Worm (Caenorhabditis elegans) whole organism, L3 larva: ENCODE measurements around the gene H42K12.3.
A peak's percentile ranks its signal among the peaks of the same experiment; 100 is the strongest.

Experiments used
- ZK546.5 ChIP-seq: sonication (generic microtip); optimal IDR thresholded peaks from 2 replicates; lab custom pipeline; 2017; ENCODE audit warnings: missing biosample characterization, missing genetic modification characterization
- aly-2 ChIP-seq: fragments of 150-350 bp; optimal IDR thresholded peaks from 2 replicates; lab custom pipeline; 2014; ENCODE audit warnings: missing biosample characterization, missing genetic modification characterization
- ceh-28 ChIP-seq: fragments of 150-350 bp; optimal IDR thresholded peaks from 2 replicates; lab custom pipeline; 2014; ENCODE audit warnings: missing biosample characterization, missing genetic modification reagents, missing genetic modification characterization
- daf-12 ChIP-seq: fragments of 150-350 bp; optimal IDR thresholded peaks from 2 replicates; lab custom pipeline; 2014; ENCODE audit warnings: missing biosample characterization, missing genetic modification reagents, missing genetic modification characterization
- egl-5 ChIP-seq: fragments of 150-350 bp; optimal IDR thresholded peaks from 2 replicates; lab custom pipeline; 2017; ENCODE audit warnings: missing biosample characterization, missing genetic modification reagents, missing genetic modification characterization, inconsistent platforms
- elt-1 ChIP-seq: fragments of 150-350 bp; optimal IDR thresholded peaks from 2 replicates; lab custom pipeline; 2014; ENCODE audit warnings: missing biosample characterization, missing genetic modification characterization
- elt-2 ChIP-seq: sonication (generic microtip); optimal IDR thresholded peaks from 2 replicates; lab custom pipeline; 2016; ENCODE audit warnings: missing genetic modification reagents, mild to moderate bottlenecking, missing genetic modification characterization, missing compliant biosample characterization
- elt-3 ChIP-seq, 3 experiments: fragments of 150-350 bp in 1 of 3; sonication (generic microtip) in 2 of 3; optimal IDR thresholded peaks; 2 replicates in 2 of 3; 4 replicates in 1 of 3; lab custom pipeline; 2014 to 2017; ENCODE audit warnings: missing biosample characterization in 3 of 3, missing genetic modification characterization in 3 of 3
- eor-1 ChIP-seq, 2 experiments: fragments of 150-350 bp; optimal IDR thresholded peaks; 2 replicates each; lab custom pipeline; 2014 to 2018; ENCODE audit warnings: missing biosample characterization in 2 of 2, missing genetic modification characterization in 2 of 2
- fkh-2 ChIP-seq: fragments of 150-350 bp; optimal IDR thresholded peaks from 2 replicates; lab custom pipeline; 2014; ENCODE audit warnings: missing biosample characterization, missing genetic modification reagents, missing genetic modification characterization
- fos-1 ChIP-seq: fragments of 150-350 bp; optimal IDR thresholded peaks from 2 replicates; lab custom pipeline; 2014; ENCODE audit warnings: missing biosample characterization, missing genetic modification characterization
- jun-1 ChIP-seq: fragments of 150-350 bp; optimal IDR thresholded peaks from 2 replicates; lab custom pipeline; 2014; ENCODE audit warnings: missing biosample characterization, missing genetic modification reagents, missing genetic modification characterization
- lin-15B ChIP-seq: fragments of 150-350 bp; optimal IDR thresholded peaks from 2 replicates; lab custom pipeline; 2014; ENCODE audit warnings: missing biosample characterization, missing genetic modification characterization
- lsy-12 ChIP-seq: sonication (generic microtip); optimal IDR thresholded peaks from 2 replicates; lab custom pipeline; 2016; ENCODE audit warnings: mild to moderate bottlenecking, missing genetic modification characterization, missing compliant biosample characterization
- nhr-23 ChIP-seq: fragments of 150-350 bp; optimal IDR thresholded peaks from 2 replicates; lab custom pipeline; 2014; ENCODE audit warnings: missing biosample characterization, missing genetic modification reagents, missing genetic modification characterization
- nhr-28 ChIP-seq: fragments of 150-350 bp; optimal IDR thresholded peaks from 2 replicates; lab custom pipeline; 2014; ENCODE audit warnings: missing biosample characterization, missing genetic modification characterization
- nhr-43 ChIP-seq: sonication (generic microtip); optimal IDR thresholded peaks from 2 replicates; lab custom pipeline; 2016; ENCODE audit warnings: mild to moderate bottlenecking, missing genetic modification characterization, missing compliant biosample characterization; ENCODE audit not compliant: poor library complexity, severe bottlenecking
- nhr-67 ChIP-seq: fragments of 150-350 bp; optimal IDR thresholded peaks from 2 replicates; lab custom pipeline; 2014; ENCODE audit warnings: missing biosample characterization, missing genetic modification characterization
- nhr-77 ChIP-seq: fragments of 150-350 bp; optimal IDR thresholded peaks from 2 replicates; lab custom pipeline; 2014; ENCODE audit warnings: missing biosample characterization, missing genetic modification characterization
- pha-4 ChIP-seq: fragments of 150-350 bp; optimal IDR thresholded peaks from 2 replicates; lab custom pipeline; 2014; ENCODE audit warnings: missing biosample characterization, missing genetic modification reagents, missing genetic modification characterization
- pqm-1 ChIP-seq: fragments of 150-350 bp; optimal IDR thresholded peaks from 2 replicates; lab custom pipeline; 2017; ENCODE audit warnings: missing biosample characterization, missing genetic modification characterization, inconsistent platforms
- sea-2 ChIP-seq: fragments of 150-350 bp; sonication (generic microtip); optimal IDR thresholded peaks from 4 replicates; lab custom pipeline; 2014; ENCODE audit warnings: missing biosample characterization, missing genetic modification reagents, missing genetic modification characterization
- skn-1 ChIP-seq: fragments of 150-350 bp; optimal IDR thresholded peaks from 2 replicates; lab custom pipeline; 2014; ENCODE audit warnings: missing biosample characterization, missing genetic modification characterization
- snpc-4 ChIP-seq: fragments of 150-350 bp; optimal IDR thresholded peaks from 2 replicates; lab custom pipeline; 2014; ENCODE audit warnings: missing biosample characterization, missing genetic modification characterization
- tbx-2 ChIP-seq: sonication (generic microtip); optimal IDR thresholded peaks from 2 replicates; lab custom pipeline; 2016; ENCODE audit warnings: mild to moderate bottlenecking, missing genetic modification characterization, missing compliant biosample characterization
- unc-39 ChIP-seq: sonication (generic microtip); optimal IDR thresholded peaks from 4 replicates; lab custom pipeline; 2017; ENCODE audit warnings: missing biosample characterization, missing genetic modification characterization
- zag-1 ChIP-seq: fragments of 150-350 bp; optimal IDR thresholded peaks from 2 replicates; lab custom pipeline; 2014; ENCODE audit warnings: missing biosample characterization, missing genetic modification characterization
- ztf-11 ChIP-seq: fragments of 150-350 bp; optimal IDR thresholded peaks from 2 replicates; lab custom pipeline; 2014; ENCODE audit warnings: missing biosample characterization, missing genetic modification characterization
- ztf-4 ChIP-seq: fragments of 150-350 bp; optimal IDR thresholded peaks from 2 replicates; lab custom pipeline; 2014; ENCODE audit warnings: missing biosample characterization, missing genetic modification characterization

H42K12.3 gene

DNA sequence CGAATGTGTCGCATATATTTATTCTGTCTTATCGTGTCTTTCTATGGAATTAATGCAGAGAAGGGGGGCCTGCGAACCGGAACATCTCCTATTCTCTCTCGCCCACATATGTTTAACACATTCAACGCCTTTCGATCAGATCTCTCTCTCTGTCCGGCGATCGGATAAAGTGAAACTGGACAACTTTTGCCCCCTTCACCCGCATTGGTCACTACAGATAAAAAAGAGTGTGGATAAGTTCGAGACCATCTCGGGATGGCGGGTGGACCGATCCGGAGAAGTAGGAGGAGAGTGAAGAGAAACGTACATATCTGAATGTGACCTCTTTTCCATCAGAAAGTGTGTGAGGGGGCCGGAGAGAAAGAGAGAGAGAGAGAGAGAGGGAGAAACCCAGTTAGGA, at the start of gene H42K12.3:
Gene H42K12.3 (plus strand): TSS at position 308 of the 400 bp plus-strand sequence.
- TF ChIP-seq jun-1 (tag; lab: Kevin White, UChicago) (no peak), nhr-43 (tag; lab: Kevin White, UChicago) (peak; percentile 39), nhr-23 (tag; lab: Kevin White, UChicago) (peak; percentile 56)

DNA sequence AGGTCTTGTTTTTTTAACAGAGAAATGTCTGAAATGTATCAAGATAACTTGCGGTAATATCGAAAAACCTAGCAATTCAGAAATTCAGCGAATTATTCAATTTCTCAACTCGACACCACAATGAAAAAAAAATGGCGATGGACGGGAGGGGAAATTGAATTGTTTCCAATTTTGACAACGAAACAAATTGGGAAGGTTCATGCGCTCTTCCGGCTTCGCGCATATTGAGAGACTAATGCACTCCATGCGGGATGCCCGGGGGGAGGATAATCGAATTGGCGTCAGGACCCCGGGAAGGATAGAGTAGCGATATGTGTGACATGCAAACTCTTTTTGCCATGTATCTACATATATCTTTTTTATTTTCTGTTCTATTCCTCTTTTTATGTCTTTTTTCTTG, 45.9 kb upstream of the H42K12.3 start:
- TF ChIP-seq ceh-28 (tag; lab: Kevin White, UChicago) (no peak), eor-1 (tag; optimal IDR thresholded peaks at IDR 0.05; lab: Kevin White, UChicago) (no peak), elt-2 (tag; lab: Kevin White, UChicago) (no peak), skn-1 (tag; lab: Kevin White, UChicago) (no peak), unc-39 (no peak), ztf-11 (tag; lab: Kevin White, UChicago) (no peak)

DNA sequence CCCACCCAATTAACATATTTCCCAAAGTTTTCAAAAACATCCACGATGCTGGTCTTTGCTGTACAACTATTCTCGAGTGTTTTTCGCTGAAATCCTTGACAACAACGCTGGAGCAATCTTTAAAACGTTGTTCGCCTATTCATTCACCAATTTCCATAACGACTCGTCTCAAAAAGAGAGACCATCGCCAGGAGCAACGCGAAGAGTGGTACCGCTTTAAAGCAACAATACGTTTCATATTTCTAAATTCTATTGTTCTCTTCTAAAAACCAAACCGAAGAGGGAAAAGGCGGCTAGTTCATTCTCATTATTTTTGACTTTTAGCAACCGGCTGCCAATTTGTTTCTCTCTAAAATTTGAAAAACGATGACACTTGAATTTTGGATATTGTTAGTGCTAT, 40.6 kb upstream of the H42K12.3 start, which contains the start of gene C25G6.1:
Gene C25G6.1 (plus strand): TSS at position 301 of the 400 bp plus-strand sequence.
- no peak for TF ChIP-seq nhr-67 (tag; lab: Kevin White, UChicago)
- TF ChIP-seq daf-12 (tag; lab: Kevin White, UChicago), result no peak
- no peak for TF ChIP-seq nhr-28 (tag; lab: Kevin White, UChicago)
- no peak for TF ChIP-seq lin-15B (tag; lab: Kevin White, UChicago)
- no peak for TF ChIP-seq nhr-43 (tag; lab: Kevin White, UChicago)
- no peak for TF ChIP-seq pqm-1 (tag; lab: Kevin White, UChicago)
- TF ChIP-seq fos-1 (tag; lab: Kevin White, UChicago), result no peak
- no peak for TF ChIP-seq nhr-77 (tag; lab: Kevin White, UChicago)
- TF ChIP-seq elt-1 (tag; lab: Kevin White, UChicago), result no peak
- no peak for TF ChIP-seq ztf-11 (tag; lab: Kevin White, UChicago)

DNA sequence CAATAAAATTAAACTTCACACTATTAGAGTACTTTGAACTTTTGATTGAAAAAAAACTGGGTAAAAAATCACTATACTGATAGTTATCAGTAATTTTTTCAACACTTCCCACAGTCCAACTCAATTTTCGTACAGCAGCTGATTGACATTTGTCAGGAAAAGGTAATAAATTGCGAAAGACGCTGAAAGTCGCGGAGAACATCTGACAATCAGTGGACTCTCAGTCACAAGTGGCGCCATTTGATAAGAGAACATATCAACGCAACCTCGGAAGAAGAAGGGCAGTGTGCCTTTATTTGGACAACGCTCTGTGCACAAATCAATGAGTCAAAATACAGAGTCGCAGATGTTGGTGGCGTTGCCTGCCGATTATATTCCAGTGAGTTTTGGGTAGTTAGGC, 38.7 kb upstream of the H42K12.3 start, which contains the start of gene C52B11.5:
Gene C52B11.5 (plus strand): TSS at position 250 of the 400 bp plus-strand sequence.
- TF ChIP-seq tbx-2 (tag; lab: Kevin White, UChicago) (no peak), pha-4 (peak; percentile 58), fkh-2 (tag; lab: Kevin White, UChicago) (no peak), sea-2 (GFP tag; lab: Kevin White, UChicago) (no peak), pqm-1 (tag; lab: Kevin White, UChicago) (peak; percentile 97), nhr-43 (tag; lab: Kevin White, UChicago) (no peak), jun-1 (tag; lab: Kevin White, UChicago) (peak; percentile 61), nhr-77 (tag; lab: Kevin White, UChicago) (no peak), elt-3 (tag; optimal IDR thresholded peaks at IDR 0.05; lab: Kevin White, UChicago) (no peak), elt-2 (tag; lab: Kevin White, UChicago) (peak; percentile 97)
- TF ChIP-seq, all 47 proteins: peak for 4

DNA sequence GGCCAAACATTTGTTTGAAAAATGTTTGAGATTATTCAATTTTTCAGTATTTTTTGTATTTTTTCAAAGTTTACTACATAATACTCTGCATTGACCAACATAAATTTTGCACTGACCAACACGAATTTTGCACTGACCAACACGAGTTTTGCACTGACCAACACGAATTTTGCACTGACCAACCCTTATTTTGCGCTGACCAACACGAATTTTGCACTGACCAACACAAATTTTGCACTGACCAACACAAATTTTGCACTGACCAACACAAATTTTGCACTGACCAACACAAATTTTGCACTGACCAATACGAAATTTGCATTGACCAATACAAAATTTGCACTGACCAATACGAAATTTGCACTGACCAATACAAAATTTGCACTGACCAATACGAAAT, 18.3 kb upstream of the H42K12.3 start:
- no peak for TF ChIP-seq pha-4
- no peak for TF ChIP-seq fkh-2 (tag; lab: Kevin White, UChicago)
- TF ChIP-seq ztf-11 (tag; lab: Kevin White, UChicago), result no peak
- TF ChIP-seq ztf-4, result no peak
- no peak for TF ChIP-seq nhr-23 (tag; lab: Kevin White, UChicago)
- no peak for TF ChIP-seq pqm-1 (tag; lab: Kevin White, UChicago)
- no peak for TF ChIP-seq zag-1 (tag; lab: Kevin White, UChicago)
- TF ChIP-seq aly-2, result no peak
- TF ChIP-seq eor-1 (tag; optimal IDR thresholded peaks at IDR 0.05; lab: Kevin White, UChicago), result no peak
- no peak for TF ChIP-seq ZK546.5 (tag; lab: Kevin White, UChicago)
- no peak for TF ChIP-seq sea-2 (GFP tag; lab: Kevin White, UChicago)
- no peak for TF ChIP-seq snpc-4 (tag; lab: Kevin White, UChicago)
- TF ChIP-seq nhr-67 (tag; lab: Kevin White, UChicago), result no peak
- TF ChIP-seq lsy-12 (tag; lab: Kevin White, UChicago), result no peak
- TF ChIP-seq egl-5 (tag; lab: Kevin White, UChicago), result no peak
- no peak for TF ChIP-seq skn-1 (tag; lab: Kevin White, UChicago)

DNA sequence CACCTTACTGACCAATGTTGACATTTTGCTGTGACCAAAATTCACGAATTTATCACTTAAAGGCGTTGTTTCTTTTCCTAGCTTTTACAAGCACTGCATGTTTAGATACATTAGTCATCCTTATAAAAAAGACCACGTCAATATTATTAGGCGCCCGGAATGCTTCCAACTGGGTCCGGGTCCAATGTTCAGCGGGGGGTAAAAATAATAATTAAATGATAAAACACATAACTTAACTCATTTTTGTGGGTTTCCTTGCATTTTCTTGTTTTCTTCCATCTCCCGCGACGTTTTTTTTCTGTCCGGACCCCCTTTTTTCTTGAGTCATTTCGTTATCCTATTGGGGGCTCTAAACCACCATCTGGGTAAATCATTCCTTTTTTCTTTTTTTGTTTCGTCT, 17.7 kb upstream of the H42K12.3 start:
- no peak for TF ChIP-seq pha-4
- no peak for TF ChIP-seq nhr-77 (tag; lab: Kevin White, UChicago)
- no peak for TF ChIP-seq aly-2
